Worm (Caenorhabditis elegans): Measurements from ENCODE around the gene coh-1.

DNA sequence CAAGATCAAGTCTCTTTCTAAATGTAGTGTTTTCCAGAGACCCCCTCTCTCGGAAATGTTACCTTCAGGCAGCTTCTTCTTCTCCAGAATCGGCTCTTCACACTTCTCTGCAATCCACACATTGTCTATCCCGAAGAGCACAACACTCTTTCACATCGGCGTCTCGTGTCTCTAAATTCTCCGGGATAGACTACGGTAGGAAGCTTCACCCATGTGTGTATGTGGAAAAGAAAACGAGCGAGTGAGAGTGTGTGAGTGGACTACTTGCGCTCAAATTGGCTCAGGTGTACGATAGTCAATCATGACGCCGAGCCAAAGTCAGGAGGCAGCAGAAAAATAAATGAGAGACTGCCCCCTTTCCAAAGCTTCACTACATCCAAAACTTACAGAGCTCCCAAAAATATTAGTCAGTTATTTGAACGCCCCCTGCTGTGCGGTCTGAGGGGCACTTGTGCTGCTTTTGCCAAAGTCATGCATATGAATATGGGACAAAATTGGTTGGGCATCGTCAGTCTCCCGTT is 17.6 kb downstream of the coh-1 start:
- TF ChIP-seq him-1 (tag; optimal IDR thresholded peaks at IDR 0.05), result no peak
- TF ChIP-seq dox-1 (GFP tag; IDR thresholded peaks at IDR 0.05), result no peak
- TF ChIP-seq B0019.2 (GFP tag; conservative IDR thresholded peaks at IDR 0.05), result no peak
- no peak for TF ChIP-seq B0336.3 (GFP tag; IDR thresholded peaks at IDR 0.05)
- TF ChIP-seq ZK185.1 (tag; optimal IDR thresholded peaks at IDR 0.05; ENCODE audit: poor library complexity, severe bottlenecking), result no peak
- no peak for TF ChIP-seq xnd-1 (tag; optimal IDR thresholded peaks at IDR 0.05)

All from whole organism, young adult.